ENCODE assay signal across 1 fruit fly cellular context in the genomic region with DNA sequence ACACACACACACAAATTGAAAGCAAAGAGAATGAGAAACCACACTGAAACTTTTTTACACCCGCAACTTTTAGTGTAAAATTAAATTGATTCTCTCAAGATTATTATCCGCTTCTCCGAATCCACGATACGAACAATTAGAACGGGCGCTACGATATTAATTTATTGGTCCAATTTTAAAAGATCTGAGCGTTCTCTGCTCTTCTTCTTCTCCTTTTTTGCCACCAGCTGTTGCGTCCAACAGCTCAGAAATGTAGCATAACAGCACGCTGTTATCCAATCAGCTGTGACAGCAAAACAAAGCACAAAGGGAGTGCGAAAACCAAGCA.
TF ChIP-seq lines count a peak whose summit lies in the region.

UGP (minus strand) TSS at position 223 of the 328 bp plus-strand sequence.
Svip (plus strand) TSS at position 287 of the 328 bp plus-strand sequence.

TF ChIP-seq in whole organism, embryonic, 481 proteins besides CTCF, POLR2A, EP300 and RAD21 (continued from another document):
- no peak for TF ChIP-seq dimm (GFP tag; IDR thresholded peaks at IDR 0.05; lab: Robert Waterston, UW)
- TF ChIP-seq stwl (tag; optimal IDR thresholded peaks at IDR 0.05; lab: Kevin White, UChicago), result peak; percentile 16
- TF ChIP-seq Ets97D (GFP tag; optimal IDR thresholded peaks at IDR 0.05; lab: Kevin White, UChicago), result peak; percentile 3
- no peak for TF ChIP-seq bsh (GFP tag; optimal IDR thresholded peaks at IDR 0.05; lab: Kevin White, UChicago)
- TF ChIP-seq odd (GFP tag; optimal IDR thresholded peaks at IDR 0.05; lab: Kevin White, UChicago), result no peak
- peak; percentile 25 for TF ChIP-seq psq (GFP tag; optimal IDR thresholded peaks at IDR 0.05; lab: Kevin White, UChicago)
- TF ChIP-seq CG42726 (GFP tag; IDR thresholded peaks at IDR 0.05; lab: Robert Waterston, UW; ENCODE audit: partially characterized antibody), result no peak
- no peak for TF ChIP-seq zf30C (GFP tag; optimal IDR thresholded peaks at IDR 0.05; lab: Kevin White, UChicago)
- TF ChIP-seq caup (GFP tag; optimal IDR thresholded peaks at IDR 0.05; lab: Kevin White, UChicago; ENCODE audit: severe bottlenecking), result no peak
- peak; percentile 28 for TF ChIP-seq lbe (GFP tag; optimal IDR thresholded peaks at IDR 0.05; lab: Kevin White, UChicago)
- TF ChIP-seq CG12942 (GFP tag; optimal IDR thresholded peaks at IDR 0.05; lab: Kevin White, UChicago), result no peak
- TF ChIP-seq ranshi (GFP tag; IDR thresholded peaks at IDR 0.05; lab: Robert Waterston, UW), result no peak
- no peak for TF ChIP-seq Nf-YC (tag; optimal IDR thresholded peaks at IDR 0.05; lab: Kevin White, UChicago)
- peak; percentile 84 for TF ChIP-seq Med (GFP tag; lab: Kevin White, UChicago)
- no peak for TF ChIP-seq bigmax (GFP tag; optimal IDR thresholded peaks at IDR 0.05; lab: Kevin White, UChicago)
- 0 out of 3 replicates have a peak, but pooled peaks have one; percentile 21 for TF ChIP-seq CG11695 (GFP tag; IDR thresholded peaks at IDR 0.05; lab: Robert Waterston, UW)
